Fruit fly (Drosophila melanogaster) whole organism, pupa: ENCODE measurements around the gene CG5577.

ENCODE experiments used
- CG12605 ChIP-seq: fragments of 200-800 bp; sonication (Bioruptor generic); IDR thresholded peaks from 2 replicates; pipeline ENCODE4 v1.3.6; 2022; ENCODE audit warnings: missing biosample characterization, missing genetic modification characterization
- CG17806 ChIP-seq: fragments of 200-800 bp; sonication (Bioruptor generic); optimal IDR thresholded peaks from 2 replicates; lab custom pipeline; 2018; ENCODE audit warnings: missing biosample characterization, mild to moderate bottlenecking, missing genetic modification characterization, moderate library complexity
- CG32121 ChIP-seq: fragments of 200-800 bp; sonication (Bioruptor generic); IDR thresholded peaks from 2 replicates; pipeline ENCODE4 v1.3.6; 2022; ENCODE audit warnings: missing biosample characterization, missing genetic modification characterization
- CG34367 ChIP-seq: fragments of 200-800 bp; sonication (Bioruptor generic); optimal IDR thresholded peaks from 2 replicates; lab custom pipeline; 2018; ENCODE audit warnings: missing biosample characterization, mild to moderate bottlenecking, missing genetic modification characterization
- CG8159 ChIP-seq: fragments of 200-800 bp; sonication (Bioruptor generic); optimal IDR thresholded peaks from 3 replicates; lab custom pipeline; 2018; ENCODE audit warnings: missing biosample characterization, mild to moderate bottlenecking, missing genetic modification characterization, moderate library complexity
- CG9948 ChIP-seq: fragments of 200-800 bp; sonication (Bioruptor generic); optimal IDR thresholded peaks from 2 replicates; lab custom pipeline; 2018; ENCODE audit warnings: missing biosample characterization, mild to moderate bottlenecking, missing genetic modification characterization, moderate library complexity
- D1 ChIP-seq: fragments of 200-800 bp; sonication (Bioruptor generic); optimal IDR thresholded peaks from 2 replicates; lab custom pipeline; 2018; ENCODE audit warnings: missing biosample characterization, mild to moderate bottlenecking, missing genetic modification characterization, moderate library complexity
- EcR ChIP-seq: fragments of 200-800 bp; sonication (Bioruptor generic); optimal IDR thresholded peaks from 3 replicates; lab custom pipeline; 2019; ENCODE audit warnings: missing biosample characterization, missing genetic modification characterization, mild to moderate bottlenecking, moderate library complexity, missing genetic modification reagents
- Ets98B ChIP-seq: fragments of 200-800 bp; sonication (Bioruptor generic); IDR thresholded peaks from 2 replicates; pipeline ENCODE4 v1.3.6; 2022; ENCODE audit warnings: missing biosample characterization, missing genetic modification characterization
- Pif1A ChIP-seq: fragments of 200-800 bp; sonication (Bioruptor generic); optimal IDR thresholded peaks from 3 replicates; lab custom pipeline; 2016; ENCODE audit warnings: missing biosample characterization, missing genetic modification characterization
- Pif1B ChIP-seq: fragments of 200-800 bp; sonication (Bioruptor generic); optimal IDR thresholded peaks from 3 replicates; lab custom pipeline; 2016; ENCODE audit warnings: missing biosample characterization, missing genetic modification characterization
- Snoo ChIP-seq: fragments of 200-800 bp; sonication (Bioruptor generic); optimal IDR thresholded peaks from 3 replicates; lab custom pipeline; 2017; ENCODE audit warnings: missing biosample characterization, mild to moderate bottlenecking, missing genetic modification characterization, inconsistent platforms
- fd96Ca ChIP-seq: fragments of 200-800 bp; sonication (Bioruptor generic); IDR thresholded peaks from 3 replicates; pipeline ENCODE4 v1.3.6; 2022; ENCODE audit warnings: missing biosample characterization, missing genetic modification characterization
- gl ChIP-seq: fragments of 200-800 bp; sonication (Bioruptor generic); optimal IDR thresholded peaks from 2 replicates; lab custom pipeline; 2018; ENCODE audit warnings: missing biosample characterization, mild to moderate bottlenecking, missing genetic modification characterization

dm6 chr3L:17878781-17879360, 37.6 kb upstream of the CG5577 start, which contains the start of gene CG7408:
- TF ChIP-seq CG12605 (no peak), CG8159 (tag; lab: Kevin White, UChicago) (no peak), CG34367 (no peak), CG9948 (tag; lab: Kevin White, UChicago) (no peak), Snoo (tag; lab: Kevin White, UChicago) (no peak), fd96Ca (GFP tag; lab: Robert Waterston, UW) (no peak), D1 (tag; lab: Kevin White, UChicago) (peak; percentile 55), CG17806 (no peak), EcR (no peak), Pif1A (no peak), gl (tag; lab: Kevin White, UChicago) (no peak), Pif1B (no peak), Ets98B (no peak), CG32121 (GFP tag; lab: Robert Waterston, UW) (no peak)
